Worm (Caenorhabditis elegans) whole organism, late embryonic: ENCODE data around the gene K12G11.6.

ENCODE experiments used
- C38D4.7 ChIP-seq: fragments of 200-800 bp; sonication (Bioruptor generic); optimal IDR thresholded peaks from 2 replicates; lab custom pipeline; 2018; ENCODE audit warnings: mild to moderate bottlenecking, missing genetic modification characterization, moderate library complexity, missing compliant biosample characterization
- F13H6.1 ChIP-seq: sonication (generic microtip); optimal IDR thresholded peaks from 2 replicates; lab custom pipeline; 2016; ENCODE audit warnings: missing genetic modification characterization, missing compliant biosample characterization
- K02D7.2 ChIP-seq: sonication (generic microtip); optimal IDR thresholded peaks from 2 replicates; lab custom pipeline; 2017; ENCODE audit warnings: mild to moderate bottlenecking, missing genetic modification characterization, missing compliant biosample characterization
- T23F11.4 ChIP-seq: fragments of 200-800 bp; sonication (Bioruptor generic); optimal IDR thresholded peaks from 2 replicates; lab custom pipeline; 2018; ENCODE audit warnings: mild to moderate bottlenecking, missing genetic modification characterization, missing compliant biosample characterization
- Y22D7AL.16 ChIP-seq: sonication (generic microtip); optimal IDR thresholded peaks from 2 replicates; lab custom pipeline; 2016; ENCODE audit warnings: missing genetic modification characterization, missing compliant biosample characterization
- ahr-1 ChIP-seq: sonication (generic microtip); optimal IDR thresholded peaks from 2 replicates; lab custom pipeline; 2016; ENCODE audit warnings: missing genetic modification characterization, missing compliant biosample characterization
- ama-1 ChIP-seq: fragments of 150-350 bp; optimal IDR thresholded peaks from 2 replicates; lab custom pipeline; 2014
- ceh-14 ChIP-seq: sonication (generic microtip); optimal IDR thresholded peaks from 2 replicates; lab custom pipeline; 2016; ENCODE audit warnings: missing genotype, missing genetic modification characterization, missing compliant biosample characterization
- ceh-19 ChIP-seq: fragments of 200-800 bp; sonication (Bioruptor generic); optimal IDR thresholded peaks from 2 replicates; lab custom pipeline; 2018; ENCODE audit warnings: mild to moderate bottlenecking, missing genetic modification characterization, missing compliant biosample characterization
- ceh-2 ChIP-seq: sonication (generic microtip); optimal IDR thresholded peaks from 2 replicates; lab custom pipeline; 2016; ENCODE audit warnings: missing genotype, missing genetic modification characterization, missing compliant biosample characterization
- ceh-22 ChIP-seq: sonication (generic microtip); optimal IDR thresholded peaks from 2 replicates; lab custom pipeline; 2017; ENCODE audit warnings: missing biosample characterization, missing genetic modification characterization
- ceh-24 ChIP-seq: sonication (generic microtip); optimal IDR thresholded peaks from 2 replicates; lab custom pipeline; 2016; ENCODE audit warnings: mild to moderate bottlenecking, missing genetic modification characterization, missing compliant biosample characterization
- ceh-30 ChIP-seq: fragments of 150-350 bp; optimal IDR thresholded peaks from 2 replicates; lab custom pipeline; 2014; ENCODE audit warnings: missing biosample characterization, missing genetic modification characterization
- ceh-9 ChIP-seq: sonication (generic microtip); optimal IDR thresholded peaks from 2 replicates; lab custom pipeline; 2016; ENCODE audit warnings: mild to moderate bottlenecking, missing genetic modification characterization, inconsistent platforms, missing compliant biosample characterization
- dve-1 ChIP-seq: sonication (generic microtip); optimal IDR thresholded peaks from 2 replicates; lab custom pipeline; 2017; ENCODE audit warnings: antibody characterized with exemption, mild to moderate bottlenecking, missing genetic modification characterization, missing compliant biosample characterization
- elt-2 ChIP-seq: sonication (generic microtip); optimal IDR thresholded peaks from 2 replicates; lab custom pipeline; 2016; ENCODE audit warnings: missing genetic modification reagents, missing genetic modification characterization, missing compliant biosample characterization
- elt-4 ChIP-seq: sonication (generic microtip); optimal IDR thresholded peaks from 2 replicates; lab custom pipeline; 2016; ENCODE audit warnings: missing genetic modification characterization, missing compliant biosample characterization
- fkh-6 ChIP-seq: sonication (generic microtip); optimal IDR thresholded peaks from 2 replicates; lab custom pipeline; 2016; ENCODE audit warnings: missing genetic modification characterization, missing compliant biosample characterization
- gmeb-2 ChIP-seq: sonication (generic microtip); optimal IDR thresholded peaks from 2 replicates; lab custom pipeline; 2016; ENCODE audit warnings: missing genetic modification characterization, inconsistent platforms, missing compliant biosample characterization
- hlh-30 ChIP-seq: sonication (generic microtip); optimal IDR thresholded peaks from 2 replicates; lab custom pipeline; 2017; ENCODE audit warnings: antibody characterized with exemption, missing genetic modification characterization, missing compliant biosample characterization; ENCODE audit not compliant: insufficient read depth
- hlh-6 ChIP-seq: sonication (generic microtip); optimal IDR thresholded peaks from 2 replicates; lab custom pipeline; 2016; ENCODE audit warnings: missing genotype, missing genetic modification characterization, missing compliant biosample characterization
- hlh-8 ChIP-seq: sonication (generic microtip); optimal IDR thresholded peaks from 2 replicates; lab custom pipeline; 2016; ENCODE audit warnings: missing genotype, missing genetic modification characterization, missing compliant biosample characterization
- mec-3 ChIP-seq: sonication (generic microtip); optimal IDR thresholded peaks from 2 replicates; lab custom pipeline; 2016; ENCODE audit warnings: borderline replicate concordance, missing genetic modification characterization, missing compliant biosample characterization
- nhr-11 ChIP-seq: fragments of 150-350 bp; optimal IDR thresholded peaks from 2 replicates; lab custom pipeline; 2014; ENCODE audit warnings: missing biosample characterization, missing genetic modification characterization
- npax-4 ChIP-seq: sonication (generic microtip); optimal IDR thresholded peaks from 2 replicates; lab custom pipeline; 2016; ENCODE audit warnings: missing genetic modification characterization, missing compliant biosample characterization
- pat-9 ChIP-seq: fragments of 200-800 bp; sonication (Bioruptor generic); optimal IDR thresholded peaks from 2 replicates; lab custom pipeline; 2018; ENCODE audit warnings: mild to moderate bottlenecking, missing genetic modification characterization, moderate library complexity, missing compliant biosample characterization
- pax-1 ChIP-seq: fragments of 150-350 bp; optimal IDR thresholded peaks from 2 replicates; lab custom pipeline; 2014; ENCODE audit warnings: missing biosample characterization, missing genetic modification characterization
- pha-2 ChIP-seq: sonication (generic microtip); optimal IDR thresholded peaks from 2 replicates; lab custom pipeline; 2017; ENCODE audit warnings: mild to moderate bottlenecking, missing genetic modification characterization, missing compliant biosample characterization
- pha-4 ChIP-seq: fragments of 150-350 bp; optimal IDR thresholded peaks from 2 replicates; lab custom pipeline; 2018; ENCODE audit warnings: missing biosample characterization, missing genetic modification reagents, missing genetic modification characterization
- pqm-1 ChIP-seq: sonication (generic microtip); optimal IDR thresholded peaks from 2 replicates; lab custom pipeline; 2016; ENCODE audit warnings: missing genetic modification characterization, missing compliant biosample characterization
- ref-2 ChIP-seq: sonication (generic microtip); optimal IDR thresholded peaks from 2 replicates; lab custom pipeline; 2016; ENCODE audit warnings: missing genetic modification characterization, missing compliant biosample characterization
- sdc-2 ChIP-seq: sonication (generic microtip); optimal IDR thresholded peaks from 2 replicates; lab custom pipeline; 2016; ENCODE audit warnings: missing genotype, missing genetic modification characterization, missing compliant biosample characterization
- syd-9 ChIP-seq: sonication (generic microtip); optimal IDR thresholded peaks from 2 replicates; lab custom pipeline; 2016; ENCODE audit warnings: mild to moderate bottlenecking, missing genetic modification characterization, moderate library complexity, missing compliant biosample characterization
- tbx-7 ChIP-seq: sonication (generic microtip); optimal IDR thresholded peaks from 2 replicates; lab custom pipeline; 2016; ENCODE audit warnings: missing genotype, missing genetic modification characterization, missing compliant biosample characterization
- ttx-3 ChIP-seq: sonication (generic microtip); optimal IDR thresholded peaks from 2 replicates; lab custom pipeline; 2016; ENCODE audit warnings: missing genetic modification reagents, missing genetic modification characterization, missing compliant biosample characterization
- unc-55 ChIP-seq: sonication (generic microtip); optimal IDR thresholded peaks from 2 replicates; lab custom pipeline; 2017; ENCODE audit warnings: missing biosample characterization, missing genetic modification reagents, missing genetic modification characterization

K12G11.6 gene

ce11 chrV:11941664-11942063 is 47.5 kb downstream of the K12G11.6 start:
- TF ChIP-seq pqm-1 (tag; lab: Kevin White, UChicago) (peak; percentile 34), dve-1 (tag; lab: Kevin White, UChicago) (peak; percentile 7), elt-2 (tag; lab: Kevin White, UChicago) (peak; percentile 92), elt-4 (tag; lab: Kevin White, UChicago) (no peak)

- no peak for TF ChIP-seq ttx-3 (tag; lab: Kevin White, UChicago)
- TF ChIP-seq ceh-9 (tag; lab: Kevin White, UChicago): no peak
- TF ChIP-seq K02D7.2 (tag; lab: Kevin White, UChicago): no peak
- no peak for TF ChIP-seq nhr-11
- TF ChIP-seq elt-4 (tag; lab: Kevin White, UChicago): no peak
- TF ChIP-seq ama-1: no peak
- no peak for TF ChIP-seq sdc-2 (tag; lab: Kevin White, UChicago)
- no peak for TF ChIP-seq pqm-1 (tag; lab: Kevin White, UChicago)
- TF ChIP-seq ceh-14 (tag; lab: Kevin White, UChicago): no peak
- TF ChIP-seq hlh-8 (tag; lab: Kevin White, UChicago): no peak
- no peak for TF ChIP-seq fkh-6 (tag; lab: Kevin White, UChicago)
Observed at ce11 chrV:11942325-11942724, 48.2 kb downstream of the K12G11.6 start, which contains the start of gene F58H1.6. F58H1.6 (plus strand) TSS chrV:11942625.

- TF ChIP-seq hlh-8 (tag; lab: Kevin White, UChicago) (no peak), ceh-2 (tag; lab: Kevin White, UChicago) (no peak), npax-4 (tag; lab: Kevin White, UChicago) (no peak), pat-9 (tag; lab: Kevin White, UChicago) (no peak), ama-1 (no peak), F13H6.1 (tag; lab: Kevin White, UChicago) (no peak), syd-9 (tag; lab: Kevin White, UChicago) (no peak), ceh-19 (GFP tag; lab: Kevin White, UChicago) (no peak), ceh-24 (tag; lab: Kevin White, UChicago) (no peak), C38D4.7 (GFP tag; lab: Kevin White, UChicago) (no peak), gmeb-2 (tag; lab: Kevin White, UChicago) (no peak), hlh-6 (tag; lab: Kevin White, UChicago) (no peak), ceh-22 (tag; lab: Kevin White, UChicago) (no peak), mec-3 (tag; lab: Kevin White, UChicago) (no peak), hlh-30 (tag; lab: Kevin White, UChicago) (no peak), pax-1 (tag; lab: Kevin White, UChicago) (no peak)
Observed at ce11 chrV:11943737-11944136, 49.6 kb downstream of the K12G11.6 start.

ce11 chrV:11945429-11945828 is 51.3 kb downstream of the K12G11.6 start:
- TF ChIP-seq pha-2 (tag; lab: Kevin White, UChicago) (no peak), nhr-11 (no peak), ahr-1 (tag; lab: Kevin White, UChicago) (no peak), ceh-9 (tag; lab: Kevin White, UChicago) (no peak), sdc-2 (tag; lab: Kevin White, UChicago) (no peak), tbx-7 (tag; lab: Kevin White, UChicago) (no peak), T23F11.4 (GFP tag; lab: Kevin White, UChicago) (no peak), pha-4 (no peak), pax-1 (tag; lab: Kevin White, UChicago) (no peak), ref-2 (no peak), mec-3 (tag; lab: Kevin White, UChicago) (no peak), unc-55 (GFP tag; lab: Kevin White, UChicago) (no peak), npax-4 (tag; lab: Kevin White, UChicago) (no peak), ceh-30 (no peak), Y22D7AL.16 (tag; lab: Kevin White, UChicago) (no peak), ttx-3 (tag; lab: Kevin White, UChicago) (no peak)
